Worm (Caenorhabditis elegans) whole organism, young adult: ENCODE measurements around the gene tra-3.

Experiments used
- B0336.3 ChIP-seq: fragments of 200-800 bp; sonication (Bioruptor generic); IDR thresholded peaks from 2 replicates; pipeline ENCODE4 v1.3.6; 2022; ENCODE audit warnings: missing genetic modification characterization, missing compliant biosample characterization
- D2030.7 ChIP-seq: fragments of 200-800 bp; sonication (Bioruptor generic); IDR thresholded peaks from 2 replicates; pipeline ENCODE4 v1.3.6; 2022; ENCODE audit warnings: missing genetic modification reagents, missing genetic modification characterization, missing compliant biosample characterization
- F23B12.7 ChIP-seq: sonication (generic microtip); optimal IDR thresholded peaks from 2 replicates; lab custom pipeline; 2017; ENCODE audit warnings: missing genetic modification characterization, mild to moderate bottlenecking, missing compliant biosample characterization, antibody characterized with exemption, moderate library complexity; ENCODE audit not compliant: insufficient read depth
- F33H1.4 ChIP-seq: fragments of 200-800 bp; sonication (Bioruptor generic); IDR thresholded peaks from 2 replicates; pipeline ENCODE4 v1.3.6; 2022; ENCODE audit warnings: missing genetic modification reagents, missing genetic modification characterization, missing compliant biosample characterization
- F37B4.10 ChIP-seq: fragments of 200-800 bp; sonication (Bioruptor generic); IDR thresholded peaks from 2 replicates; pipeline ENCODE4 v1.3.6; 2022; ENCODE audit warnings: missing genetic modification characterization, missing compliant biosample characterization
- F39B2.1 ChIP-seq: fragments of 200-800 bp; sonication (Bioruptor generic); IDR thresholded peaks from 2 replicates; pipeline ENCODE4 v1.3.6; 2022; ENCODE audit warnings: missing genetic modification reagents, missing genetic modification characterization, missing compliant biosample characterization
- F49E8.2 ChIP-seq: sonication (generic microtip); optimal IDR thresholded peaks from 3 replicates; lab custom pipeline; 2017; ENCODE audit warnings: missing genetic modification characterization, mild to moderate bottlenecking, missing compliant biosample characterization, antibody characterized with exemption, moderate library complexity; ENCODE audit not compliant: insufficient read depth
- F57A8.1 ChIP-seq: fragments of 200-800 bp; sonication (Bioruptor generic); optimal IDR thresholded peaks from 2 replicates; lab custom pipeline; 2018; ENCODE audit warnings: mild to moderate bottlenecking, missing genetic modification characterization, moderate library complexity, missing compliant biosample characterization
- K11D2.4 ChIP-seq: fragments of 200-800 bp; sonication (Bioruptor generic); IDR thresholded peaks from 2 replicates; pipeline ENCODE4 v1.3.6; 2022; ENCODE audit warnings: missing genetic modification reagents, missing genetic modification characterization, missing compliant biosample characterization
- K12H6.12 ChIP-seq: fragments of 200-800 bp; sonication (Bioruptor generic); optimal IDR thresholded peaks from 2 replicates; lab custom pipeline; 2018; ENCODE audit warnings: mild to moderate bottlenecking, missing genetic modification characterization, missing compliant biosample characterization
- T07F8.4 ChIP-seq: sonication (generic microtip); optimal IDR thresholded peaks from 2 replicates; lab custom pipeline; 2016; ENCODE audit warnings: mild to moderate bottlenecking, missing genetic modification characterization, moderate library complexity, missing compliant biosample characterization
- Y56A3A.18 ChIP-seq: fragments of 200-800 bp; sonication (Bioruptor generic); IDR thresholded peaks from 2 replicates; pipeline ENCODE4 v1.3.6; 2022; ENCODE audit warnings: missing genetic modification reagents, missing genetic modification characterization, missing compliant biosample characterization
- athp-1 ChIP-seq: sonication (generic microtip); optimal IDR thresholded peaks from 2 replicates; lab custom pipeline; 2017; ENCODE audit warnings: mild to moderate bottlenecking, missing genetic modification characterization, missing compliant biosample characterization
- attf-3 ChIP-seq: fragments of 200-800 bp; sonication (Bioruptor generic); conservative IDR thresholded peaks from 2 replicates; pipeline ENCODE4 v1.3.6; 2022; ENCODE audit warnings: missing genetic modification reagents, missing genetic modification characterization, missing compliant biosample characterization
- attf-5 ChIP-seq: fragments of 200-800 bp; sonication (Bioruptor generic); optimal IDR thresholded peaks from 2 replicates; lab custom pipeline; 2018; ENCODE audit warnings: mild to moderate bottlenecking, missing genetic modification characterization, missing compliant biosample characterization
- cebp-1 ChIP-seq, 2 experiments: fragments of 200-800 bp in 1 of 2; sonication (Bioruptor generic) in 1 of 2; sonication (generic microtip) in 1 of 2; IDR thresholded peaks in 1 of 2; optimal IDR thresholded peaks in 1 of 2; 2 replicates each; pipeline versions ENCODE4 v1.3.6 to Lab custom; 2017 to 2022; ENCODE audit warnings: missing compliant biosample characterization in 2 of 2, missing genetic modification characterization in 2 of 2, mild to moderate bottlenecking in 1 of 2, missing genetic modification reagents in 1 of 2, moderate library complexity in 1 of 2
- ceh-27 ChIP-seq: fragments of 200-800 bp; sonication (Bioruptor generic); optimal IDR thresholded peaks from 2 replicates; lab custom pipeline; 2018; ENCODE audit warnings: mild to moderate bottlenecking, missing genetic modification characterization, moderate library complexity, missing compliant biosample characterization
- ceh-91 ChIP-seq: fragments of 200-800 bp; sonication (Bioruptor generic); IDR thresholded peaks from 2 replicates; pipeline ENCODE4 v1.3.6; 2022; ENCODE audit warnings: missing genetic modification reagents, missing genetic modification characterization, missing compliant biosample characterization
- dox-1 ChIP-seq: fragments of 200-800 bp; sonication (Bioruptor generic); IDR thresholded peaks from 2 replicates; pipeline ENCODE4 v1.3.6; 2022; ENCODE audit warnings: missing genetic modification reagents, missing genetic modification characterization, missing compliant biosample characterization
- dpff-1 ChIP-seq: sonication (generic microtip); optimal IDR thresholded peaks from 2 replicates; lab custom pipeline; 2017; ENCODE audit warnings: mild to moderate bottlenecking, missing genetic modification characterization, missing compliant biosample characterization
- efl-1 ChIP-seq: fragments of 150-350 bp; optimal IDR thresholded peaks from 2 replicates; lab custom pipeline; 2014; ENCODE audit warnings: missing biosample characterization, missing genetic modification reagents, missing genetic modification characterization
- egl-18 ChIP-seq: fragments of 200-800 bp; sonication (Bioruptor generic); IDR thresholded peaks from 2 replicates; pipeline ENCODE4 v1.3.6; 2022; ENCODE audit warnings: missing genetic modification reagents, missing genetic modification characterization, missing compliant biosample characterization
- hlh-12 ChIP-seq: sonication (generic microtip); optimal IDR thresholded peaks from 2 replicates; lab custom pipeline; 2016; ENCODE audit warnings: missing genetic modification characterization, missing compliant biosample characterization
- hmg-20 ChIP-seq: fragments of 200-800 bp; sonication (Bioruptor generic); IDR thresholded peaks from 2 replicates; pipeline ENCODE4 v1.3.6; 2022; ENCODE audit warnings: missing genetic modification reagents, missing genetic modification characterization, missing compliant biosample characterization
- hrde-1 ChIP-seq: sonication (generic microtip); optimal IDR thresholded peaks from 2 replicates; lab custom pipeline; 2016; ENCODE audit warnings: missing genetic modification characterization, mild to moderate bottlenecking, missing compliant biosample characterization, moderate library complexity, missing genotype, missing genetic modification reagents, borderline replicate concordance
- let-526 ChIP-seq: fragments of 200-800 bp; sonication (Bioruptor generic); IDR thresholded peaks from 2 replicates; pipeline ENCODE4 v1.3.6; 2022; ENCODE audit warnings: missing genetic modification reagents, missing genetic modification characterization, missing compliant biosample characterization
- let-607 ChIP-seq, 2 experiments: fragments of 200-800 bp in 1 of 2; sonication (Bioruptor generic) in 1 of 2; sonication (generic microtip) in 1 of 2; optimal IDR thresholded peaks; 2 replicates each; lab custom pipeline; 2016 to 2018; ENCODE audit warnings: mild to moderate bottlenecking in 2 of 2, missing compliant biosample characterization in 2 of 2, missing genetic modification characterization in 2 of 2, moderate library complexity in 2 of 2, missing genotype in 1 of 2
- lin-40 ChIP-seq: sonication (generic microtip); optimal IDR thresholded peaks from 2 replicates; lab custom pipeline; 2016; ENCODE audit warnings: missing genetic modification characterization, mild to moderate bottlenecking, missing compliant biosample characterization, missing genotype, missing genetic modification reagents
- lin-54 ChIP-seq: fragments of 200-800 bp; sonication (Bioruptor generic); optimal IDR thresholded peaks from 2 replicates; lab custom pipeline; 2018; ENCODE audit warnings: mild to moderate bottlenecking, missing genetic modification characterization, missing compliant biosample characterization
- lsl-1 ChIP-seq: fragments of 200-800 bp; sonication (Bioruptor generic); optimal IDR thresholded peaks from 2 replicates; lab custom pipeline; 2018; ENCODE audit warnings: mild to moderate bottlenecking, missing genetic modification characterization, moderate library complexity, missing compliant biosample characterization
- madf-10 ChIP-seq: sonication (generic microtip); optimal IDR thresholded peaks from 2 replicates; lab custom pipeline; 2016; ENCODE audit warnings: mild to moderate bottlenecking, missing genetic modification characterization, missing compliant biosample characterization
- madf-3 ChIP-seq: fragments of 200-800 bp; sonication (Bioruptor generic); IDR thresholded peaks from 2 replicates; pipeline ENCODE4 v1.3.6; 2022; ENCODE audit warnings: missing genetic modification reagents, missing genetic modification characterization, missing compliant biosample characterization
- madf-6 ChIP-seq: fragments of 200-800 bp; sonication (Bioruptor generic); IDR thresholded peaks from 2 replicates; pipeline ENCODE4 v1.3.6; 2022; ENCODE audit warnings: missing genetic modification reagents, missing genetic modification characterization, missing compliant biosample characterization
- madf-8 ChIP-seq: fragments of 200-800 bp; sonication (Bioruptor generic); conservative IDR thresholded peaks from 2 replicates; pipeline ENCODE4 v1.3.6; 2022; ENCODE audit warnings: missing genetic modification reagents, missing genetic modification characterization, missing compliant biosample characterization
- mcd-1 ChIP-seq: fragments of 200-800 bp; sonication (Bioruptor generic); IDR thresholded peaks from 2 replicates; pipeline ENCODE4 v1.3.6; 2022; ENCODE audit warnings: missing genetic modification reagents, missing genetic modification characterization, missing compliant biosample characterization
- nfyb-1 ChIP-seq: fragments of 200-800 bp; sonication (Bioruptor generic); IDR thresholded peaks from 2 replicates; pipeline ENCODE4 v1.3.6; 2022; ENCODE audit warnings: missing genetic modification reagents, missing genetic modification characterization, missing compliant biosample characterization
- nhr-179 ChIP-seq: sonication (generic microtip); optimal IDR thresholded peaks from 2 replicates; lab custom pipeline; 2016; ENCODE audit warnings: mild to moderate bottlenecking, missing genetic modification characterization, missing compliant biosample characterization
- nhr-80 ChIP-seq: sonication (generic microtip); optimal IDR thresholded peaks from 2 replicates; lab custom pipeline; 2016; ENCODE audit warnings: missing genetic modification characterization, missing compliant biosample characterization
- pha-4 ChIP-seq: fragments of 150-350 bp; sonication (generic microtip); optimal IDR thresholded peaks from 2 replicates; lab custom pipeline; 2014; ENCODE audit warnings: missing biosample characterization, missing genetic modification reagents, missing genetic modification characterization
- snpc-1.1 ChIP-seq: sonication (generic microtip); optimal IDR thresholded peaks from 2 replicates; lab custom pipeline; 2017; ENCODE audit warnings: missing genetic modification characterization, mild to moderate bottlenecking, missing compliant biosample characterization, antibody characterized with exemption, moderate library complexity, missing genotype, missing genetic modification reagents; ENCODE audit not compliant: insufficient read depth
- sptf-2 ChIP-seq: fragments of 200-800 bp; sonication (Bioruptor generic); optimal IDR thresholded peaks from 2 replicates; lab custom pipeline; 2018; ENCODE audit warnings: mild to moderate bottlenecking, missing genetic modification characterization, missing compliant biosample characterization
- zim-3 ChIP-seq: sonication (generic microtip); optimal IDR thresholded peaks from 2 replicates; lab custom pipeline; 2017; ENCODE audit warnings: mild to moderate bottlenecking, missing genetic modification characterization, moderate library complexity, missing compliant biosample characterization
- ztf-18 ChIP-seq: sonication (generic microtip); optimal IDR thresholded peaks from 2 replicates; lab custom pipeline; 2016; ENCODE audit warnings: missing genotype, mild to moderate bottlenecking, missing genetic modification characterization, missing compliant biosample characterization
- ztf-22 ChIP-seq: fragments of 200-800 bp; sonication (Bioruptor generic); optimal IDR thresholded peaks from 2 replicates; lab custom pipeline; 2018; ENCODE audit warnings: mild to moderate bottlenecking, missing genetic modification characterization, moderate library complexity, missing compliant biosample characterization
- ztf-26 ChIP-seq: sonication (generic microtip); optimal IDR thresholded peaks from 2 replicates; lab custom pipeline; 2017; ENCODE audit warnings: missing genetic modification characterization, missing compliant biosample characterization
- ztf-28 ChIP-seq: fragments of 200-800 bp; sonication (Bioruptor generic); IDR thresholded peaks from 2 replicates; pipeline ENCODE4 v1.3.6; 2022; ENCODE audit warnings: missing genetic modification reagents, missing genetic modification characterization, missing compliant biosample characterization
- ztf-6 ChIP-seq: fragments of 200-800 bp; sonication (Bioruptor generic); IDR thresholded peaks from 2 replicates; pipeline ENCODE4 v1.3.6; 2022; ENCODE audit warnings: missing genetic modification reagents, missing genetic modification characterization, missing compliant biosample characterization

The tra-3 gene

DNA sequence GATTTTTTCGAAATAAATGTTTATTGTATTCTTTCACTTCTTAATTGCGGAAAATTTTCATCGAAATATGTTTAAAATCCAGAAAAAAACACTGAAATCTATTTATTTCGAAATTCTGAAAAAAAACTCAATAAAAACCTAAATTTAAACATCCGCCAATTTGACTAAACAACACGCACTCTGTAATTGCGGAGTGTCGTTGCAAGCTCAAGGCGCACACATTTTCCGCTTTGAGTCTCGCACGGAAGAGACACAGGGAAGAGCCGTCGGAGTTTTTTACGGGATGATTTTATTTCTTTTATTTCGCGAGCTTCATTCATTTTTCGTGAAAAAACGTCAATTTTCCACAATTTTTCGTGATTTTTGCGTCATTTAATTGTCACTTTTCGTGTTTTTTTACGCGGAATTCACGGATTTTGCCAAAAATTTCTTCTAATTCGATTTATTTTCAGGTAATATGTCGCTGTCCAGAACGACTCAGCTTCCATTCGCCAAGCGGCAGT, 20.1 kb upstream of the tra-3 start, which contains the start of gene dld-1 (continued):
- TF ChIP-seq F39B2.1 (no peak), F37B4.10 (no peak), nhr-80 (tag; lab: Kevin White, UChicago) (peak; percentile 41), efl-1 (GFP tag; lab: Kevin White, UChicago) (peak; percentile 94), hrde-1 (tag; lab: Kevin White, UChicago) (no peak), lin-40 (tag; lab: Kevin White, UChicago) (peak; percentile 89), mcd-1 (peak; percentile 83), Y56A3A.18 (GFP tag; lab: Robert Waterston, UW) (no peak), K12H6.12 (tag; lab: Kevin White, UChicago) (peak; percentile 36), madf-8 (GFP tag; lab: Robert Waterston, UW) (peak; percentile 74), snpc-1.1 (peak; percentile 80), madf-10 (tag; lab: Kevin White, UChicago) (peak; percentile 69), F49E8.2 (tag; lab: Kevin White, UChicago) (peak; percentile 94), cebp-1 (GFP tag; IDR thresholded peaks at IDR 0.05; lab: Robert Waterston, UW) (peak; percentile 70), cebp-1 (tag; optimal IDR thresholded peaks at IDR 0.05; lab: Kevin White, UChicago) (peak; percentile 91), athp-1 (no peak), attf-3 (peak; percentile 100), F57A8.1 (no peak), F33H1.4 (GFP tag; lab: Robert Waterston, UW) (peak; percentile 98), lsl-1 (GFP tag; lab: Kevin White, UChicago) (peak; percentile 76), T07F8.4 (no peak), egl-18 (GFP tag; lab: Robert Waterston, UW) (no peak), ztf-6 (no peak), dox-1 (peak; percentile 93), ztf-18 (tag; lab: Kevin White, UChicago) (peak; percentile 26), nhr-179 (tag; lab: Kevin White, UChicago) (no peak), F23B12.7 (tag; lab: Kevin White, UChicago) (peak; percentile 91), pha-4 (tag; lab: Kevin White, UChicago) (peak; percentile 53), ceh-91 (GFP tag; lab: Robert Waterston, UW) (peak; percentile 75), ztf-26 (tag; lab: Kevin White, UChicago) (peak; percentile 47), zim-3 (no peak), ceh-27 (peak; percentile 86), lin-54 (peak; percentile 99), dpff-1 (tag; lab: Kevin White, UChicago) (no peak), attf-5 (GFP tag; lab: Kevin White, UChicago) (peak; percentile 85), D2030.7 (GFP tag; lab: Robert Waterston, UW) (peak; percentile 84), madf-6 (peak; percentile 89), B0336.3 (GFP tag; lab: Robert Waterston, UW) (peak; percentile 88), ztf-22 (GFP tag; lab: Kevin White, UChicago) (no peak), sptf-2 (GFP tag; lab: Kevin White, UChicago) (no peak), let-526 (no peak), ztf-28 (0 out of 2 replicates have a peak, but pooled peaks have one; percentile 46), K11D2.4 (GFP tag; lab: Robert Waterston, UW) (peak; percentile 79), hlh-12 (tag; lab: Kevin White, UChicago) (no peak), nfyb-1 (GFP tag; lab: Robert Waterston, UW) (peak; percentile 83), let-607 (tag; optimal IDR thresholded peaks at IDR 0.05; lab: Kevin White, UChicago) (peak in 1 of 2 experiments; percentile 28), hmg-20 (no peak), madf-3 (peak; percentile 76)
